Worm (Caenorhabditis elegans) whole organism, L4 larva: Measurements from ENCODE around the gene col-119.

ENCODE experiments used
- D1046.2 ChIP-seq: fragments of 200-800 bp; sonication (Bioruptor generic); IDR thresholded peaks from 2 replicates; pipeline ENCODE4 v1.3.6; 2022; ENCODE audit warnings: missing genetic modification characterization, missing compliant biosample characterization
- F44E2.7 ChIP-seq: fragments of 200-800 bp; sonication (Bioruptor generic); IDR thresholded peaks from 2 replicates; pipeline ENCODE4 v2.1.2; 2022; ENCODE audit warnings: missing genetic modification characterization, missing compliant biosample characterization
- F49E8.2 ChIP-seq: sonication (generic microtip); optimal IDR thresholded peaks from 2 replicates; lab custom pipeline; 2016; ENCODE audit warnings: missing compliant biosample characterization, mild to moderate bottlenecking, missing genetic modification characterization, borderline replicate concordance
- T26A8.4 ChIP-seq: fragments of 200-800 bp; sonication (Bioruptor generic); IDR thresholded peaks from 2 replicates; pipeline ENCODE4 v1.3.6; 2022; ENCODE audit warnings: missing genetic modification characterization, missing compliant biosample characterization
- Y48G9A.11 ChIP-seq: fragments of 200-800 bp; sonication (Bioruptor generic); IDR thresholded peaks from 2 replicates; pipeline ENCODE4 v1.3.6; 2022; ENCODE audit warnings: missing genetic modification reagents, missing genetic modification characterization, missing compliant biosample characterization
- aha-1 ChIP-seq: fragments of 150-350 bp; peaks from one replicate; lab custom pipeline; 2014; ENCODE audit warnings: missing biosample characterization, missing genetic modification characterization
- attf-4 ChIP-seq: sonication (generic microtip); optimal IDR thresholded peaks from 3 replicates; lab custom pipeline; 2017; ENCODE audit warnings: missing biosample characterization, missing genetic modification characterization
- ceh-62 ChIP-seq: sonication (generic microtip); optimal IDR thresholded peaks from 2 replicates; lab custom pipeline; 2017; ENCODE audit warnings: missing biosample characterization, missing genetic modification characterization
- ctbp-1 ChIP-seq: fragments of 200-800 bp; sonication (Bioruptor generic); IDR thresholded peaks from 2 replicates; pipeline ENCODE4 v1.3.6; 2022; ENCODE audit warnings: missing genetic modification reagents, missing genetic modification characterization, missing compliant biosample characterization
- daf-12 ChIP-seq: fragments of 150-350 bp; optimal IDR thresholded peaks from 2 replicates; lab custom pipeline; 2014; ENCODE audit warnings: missing biosample characterization, missing genetic modification reagents, missing genetic modification characterization
- daf-16 ChIP-seq, 3 experiments: sonication (generic microtip); optimal IDR thresholded peaks; 2 replicates each; lab custom pipeline; 2016 to 2017; ENCODE audit warnings: missing genetic modification characterization in 3 of 3, missing genetic modification reagents in 3 of 3, mild to moderate bottlenecking in 2 of 3, missing compliant biosample characterization in 2 of 3, missing biosample characterization in 1 of 3, moderate library complexity in 1 of 3
- dmd-9 ChIP-seq: fragments of 200-800 bp; sonication (Bioruptor generic); IDR thresholded peaks from 2 replicates; pipeline ENCODE4 v1.3.6; 2022; ENCODE audit warnings: missing genetic modification reagents, missing genetic modification characterization, missing compliant biosample characterization
- dpl-1 ChIP-seq: fragments of 150-350 bp; optimal IDR thresholded peaks from 2 replicates; lab custom pipeline; 2014; ENCODE audit warnings: missing biosample characterization, missing genetic modification reagents, missing genetic modification characterization
- dve-1 ChIP-seq: sonication (generic microtip); optimal IDR thresholded peaks from 2 replicates; lab custom pipeline; 2017; ENCODE audit warnings: antibody characterized with exemption, mild to moderate bottlenecking, missing genetic modification characterization, missing compliant biosample characterization; ENCODE audit not compliant: insufficient read depth
- hmg-1.1 ChIP-seq: fragments of 200-800 bp; sonication (Bioruptor generic); IDR thresholded peaks from 2 replicates; pipeline ENCODE4 v1.3.6; 2022; ENCODE audit warnings: missing genetic modification reagents, missing genetic modification characterization, missing compliant biosample characterization
- lin-39 ChIP-seq: fragments of 150-350 bp; optimal IDR thresholded peaks from 2 replicates; lab custom pipeline; 2014; ENCODE audit warnings: missing biosample characterization, missing genetic modification reagents, missing genetic modification characterization
- lir-3 ChIP-seq: sonication (generic microtip); optimal IDR thresholded peaks from 2 replicates; lab custom pipeline; 2016; ENCODE audit warnings: mild to moderate bottlenecking, missing genetic modification characterization, missing compliant biosample characterization
- lsy-2 ChIP-seq, 2 experiments: fragments of 150-350 bp in 1 of 2; sonication (generic microtip) in 1 of 2; optimal IDR thresholded peaks; 2 replicates each; lab custom pipeline; 2014 to 2017; ENCODE audit warnings: missing biosample characterization in 2 of 2, missing genetic modification characterization in 2 of 2
- mep-1 ChIP-seq: fragments of 150-350 bp; sonication (generic microtip); optimal IDR thresholded peaks from 3 replicates; lab custom pipeline; 2014; ENCODE audit warnings: missing biosample characterization, missing genetic modification characterization
- nhr-10 ChIP-seq: fragments of 150-350 bp; optimal IDR thresholded peaks from 2 replicates; lab custom pipeline; 2014; ENCODE audit warnings: missing biosample characterization, missing genetic modification characterization
- nhr-11 ChIP-seq: fragments of 150-350 bp; optimal IDR thresholded peaks from 2 replicates; lab custom pipeline; 2014; ENCODE audit warnings: missing biosample characterization, missing genetic modification characterization
- nhr-25 ChIP-seq: sonication (generic microtip); optimal IDR thresholded peaks from 2 replicates; lab custom pipeline; 2017; ENCODE audit warnings: missing genetic modification characterization, mild to moderate bottlenecking, missing compliant biosample characterization, antibody characterized with exemption, moderate library complexity, borderline replicate concordance; ENCODE audit not compliant: insufficient read depth
- nhr-28 ChIP-seq: fragments of 150-350 bp; optimal IDR thresholded peaks from 2 replicates; lab custom pipeline; 2014; ENCODE audit warnings: missing biosample characterization, missing genetic modification characterization
- php-3 ChIP-seq: fragments of 200-800 bp; sonication (Bioruptor generic); IDR thresholded peaks from 2 replicates; pipeline ENCODE4 v1.3.6; 2022; ENCODE audit warnings: missing genetic modification reagents, missing genetic modification characterization, missing compliant biosample characterization
- pqm-1 ChIP-seq: sonication (generic microtip); optimal IDR thresholded peaks from 2 replicates; lab custom pipeline; 2017; ENCODE audit warnings: missing biosample characterization, missing genetic modification characterization
- set-16 ChIP-seq: fragments of 200-800 bp; sonication (Bioruptor generic); IDR thresholded peaks from 2 replicates; pipeline ENCODE4 v1.3.6; 2022; ENCODE audit warnings: missing genetic modification reagents, missing genetic modification characterization, missing compliant biosample characterization
- snpc-1.2 ChIP-seq: fragments of 200-800 bp; sonication (Bioruptor generic); IDR thresholded peaks from 2 replicates; pipeline ENCODE4 v1.3.6; 2022; ENCODE audit warnings: missing genetic modification reagents, missing genetic modification characterization, missing compliant biosample characterization
- tag-97 ChIP-seq: fragments of 200-800 bp; sonication (Bioruptor generic); IDR thresholded peaks from 2 replicates; pipeline ENCODE4 v1.3.6; 2022; ENCODE audit warnings: missing genetic modification characterization, missing compliant biosample characterization
- tra-1 ChIP-seq: fragments of 200-800 bp; sonication (Bioruptor generic); IDR thresholded peaks from 2 replicates; pipeline ENCODE4 v1.3.6; 2022; ENCODE audit warnings: missing genetic modification reagents, missing genetic modification characterization, missing compliant biosample characterization
- unc-39 ChIP-seq: sonication (generic microtip); optimal IDR thresholded peaks from 2 replicates; lab custom pipeline; 2017; ENCODE audit warnings: missing biosample characterization, missing genetic modification characterization
- zag-1 ChIP-seq: fragments of 150-350 bp; optimal IDR thresholded peaks from 2 replicates; lab custom pipeline; 2014; ENCODE audit warnings: missing biosample characterization, missing genetic modification characterization
- zfp-3 ChIP-seq: fragments of 200-800 bp; sonication (Bioruptor generic); conservative IDR thresholded peaks from 2 replicates; pipeline ENCODE4 v1.3.6; 2022; ENCODE audit warnings: missing genetic modification reagents, missing genetic modification characterization, missing compliant biosample characterization
- zip-2 ChIP-seq: fragments of 150-350 bp; optimal IDR thresholded peaks from 2 replicates; lab custom pipeline; 2014; ENCODE audit warnings: missing biosample characterization, missing genetic modification characterization

The col-119 gene

ce11 chrIV:8986761-8987316, 7.2 kb upstream of the col-119 start, which contains the start of gene bre-1:
Gene bre-1, plus strand, starts transcription at chrIV:8987266.
- TF ChIP-seq lin-39 (tag; lab: Kevin White, UChicago) (no peak), nhr-28 (peak; percentile 7), daf-16 (GFP tag; optimal IDR thresholded peaks at IDR 0.05; lab: Kevin White, UChicago) (no peak), daf-16 (tag; optimal IDR thresholded peaks at IDR 0.05; lab: Kevin White, UChicago) (peak; percentile 49), hmg-1.1 (GFP tag; lab: Robert Waterston, UW) (0 out of 2 replicates have a peak, but pooled peaks have one; percentile 35), dve-1 (tag; lab: Kevin White, UChicago) (peak; percentile 44)

DNA sequence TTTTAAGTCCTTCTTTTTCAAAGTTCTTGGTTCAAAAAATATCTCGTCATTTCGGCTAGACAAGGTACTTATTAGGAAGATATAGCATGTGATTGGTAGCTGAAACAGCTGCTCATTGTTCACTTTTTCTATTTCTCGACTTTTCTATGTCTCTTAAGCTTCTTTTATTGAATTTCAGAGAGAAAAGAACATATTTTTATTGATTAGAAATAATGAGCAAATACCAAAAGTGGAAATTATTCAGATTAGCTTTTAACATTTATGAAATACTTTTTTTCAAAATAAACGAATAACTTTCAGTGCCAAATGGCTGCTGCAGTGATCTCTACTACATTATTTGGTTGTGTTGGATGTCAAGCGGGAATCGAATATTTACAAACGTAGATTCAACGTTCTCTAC, 5.0 kb upstream of the col-119 start, which contains the start of gene nstp-1:
TSS of gene nstp-1 (plus strand) at position 301 of the 400 bp plus-strand sequence.
- TF ChIP-seq unc-39 (tag; lab: Kevin White, UChicago) (no peak), lsy-2 (tag; optimal IDR thresholded peaks at IDR 0.05; lab: Kevin White, UChicago) (no peak), lir-3 (no peak), dmd-9 (GFP tag; lab: Robert Waterston, UW) (no peak), ceh-62 (no peak), dpl-1 (GFP tag; lab: Kevin White, UChicago) (no peak), Y48G9A.11 (GFP tag; lab: Robert Waterston, UW) (no peak), nhr-25 (tag; lab: Kevin White, UChicago) (no peak), ctbp-1 (GFP tag; lab: Robert Waterston, UW) (no peak), daf-12 (tag; lab: Kevin White, UChicago) (no peak)

- TF ChIP-seq zip-2 (tag; lab: Kevin White, UChicago) (no peak), ctbp-1 (GFP tag; lab: Robert Waterston, UW) (peak; percentile 23; the same call in 1 of the 2 replicates), set-16 (GFP tag; lab: Robert Waterston, UW) (peak; percentile 95), snpc-1.2 (GFP tag; lab: Robert Waterston, UW) (0 out of 2 replicates have a peak, but pooled peaks have one; percentile 24)
Measured at ce11 chrIV:8979062-8979612, 458 bp downstream of the col-119 start.

- TF ChIP-seq D1046.2 (GFP tag; lab: Robert Waterston, UW) (no peak), F44E2.7 (no peak), unc-39 (tag; lab: Kevin White, UChicago) (no peak), T26A8.4 (GFP tag; lab: Robert Waterston, UW) (no peak), nhr-11 (peak; percentile 56), tag-97 (GFP tag; lab: Robert Waterston, UW) (no peak), php-3 (GFP tag; lab: Robert Waterston, UW) (0 out of 2 replicates have a peak, but pooled peaks have one; percentile 31), zfp-3 (GFP tag; lab: Robert Waterston, UW) (no peak), aha-1 (tag; lab: Kevin White, UChicago) (peak; percentile 66), Y48G9A.11 (GFP tag; lab: Robert Waterston, UW) (no peak), tra-1 (no peak)
Measured at ce11 chrIV:8978047-8978446, 1.5 kb downstream of the col-119 start.

ce11 chrIV:8975331-8975625, 4.3 kb downstream of the col-119 start, which contains the start of gene pdzd-8:
Gene pdzd-8, plus strand, starts transcription at chrIV:8975526.
- TF ChIP-seq nhr-10 (no peak), mep-1 (tag; lab: Kevin White, UChicago) (no peak), php-3 (GFP tag; lab: Robert Waterston, UW) (no peak), hmg-1.1 (GFP tag; lab: Robert Waterston, UW) (no peak), attf-4 (tag; lab: Kevin White, UChicago) (no peak), pqm-1 (tag; lab: Kevin White, UChicago) (no peak), F49E8.2 (tag; lab: Kevin White, UChicago) (no peak), dpl-1 (GFP tag; lab: Kevin White, UChicago) (no peak), ceh-62 (no peak), tag-97 (GFP tag; lab: Robert Waterston, UW) (no peak), zag-1 (tag; lab: Kevin White, UChicago) (no peak)
